Fruit fly (Drosophila melanogaster) S2 (cell line): ENCODE results near the gene Syx8.

ENCODE experiments used
- CG8478 ChIP-seq: fragments of >200 bp; optimal IDR thresholded peaks from 2 replicates; lab custom pipeline; 2018
- CTCF ChIP-seq, 2 experiments: fragments of >200 bp; optimal IDR thresholded peaks; 2 replicates each; lab custom pipeline; 2018

Gene Syx8

DNA sequence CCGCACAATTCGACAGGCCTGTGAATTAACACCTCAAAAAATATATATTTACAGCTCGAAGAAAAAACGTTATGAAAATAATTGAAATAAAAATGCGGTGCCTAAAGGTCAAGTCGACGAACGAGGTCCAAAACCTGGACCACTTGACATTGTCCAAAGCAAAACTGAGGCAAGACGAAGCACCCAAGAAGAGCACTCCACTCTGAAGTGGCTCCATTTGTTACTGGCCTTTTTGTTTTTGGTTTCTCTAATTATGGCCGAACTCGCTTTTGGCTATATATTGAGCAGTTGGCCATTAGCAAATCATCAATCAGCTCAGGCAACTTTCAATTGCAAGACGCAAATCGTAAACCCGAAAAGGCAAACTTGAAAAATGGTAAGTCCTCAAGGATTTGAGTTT, 30.3 kb downstream of the Syx8 start, which contains the start of gene CG4229:
CG4229 (plus strand) TSS at position 301 of the 400 bp plus-strand sequence.
- TF ChIP-seq CG8478 (lab: Kevin White, UChicago) (no peak), CTCF (optimal IDR thresholded peaks at IDR 0.05; lab: Kevin White, UChicago) (no peak)

DNA sequence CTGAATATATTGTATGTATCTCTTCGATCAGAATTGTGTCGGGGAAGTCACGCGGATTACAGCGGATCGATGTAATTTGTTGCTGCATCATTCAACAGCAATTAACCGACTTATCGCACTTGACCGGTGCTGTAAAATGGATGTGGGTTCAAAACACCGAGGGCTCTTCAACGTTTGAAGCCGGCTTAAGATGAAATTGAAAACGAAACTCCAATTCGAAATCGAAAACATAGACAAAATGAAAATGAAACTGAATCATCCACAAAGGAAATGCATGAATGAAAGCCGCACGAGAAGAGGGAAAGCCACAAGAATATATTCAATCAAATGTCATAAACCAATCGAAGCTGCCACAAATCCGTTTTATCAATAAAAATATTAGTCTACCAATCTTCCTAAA, 40.7 kb downstream of the Syx8 start:
- no peak for TF ChIP-seq CG8478 (lab: Kevin White, UChicago)
- TF ChIP-seq CTCF (optimal IDR thresholded peaks at IDR 0.05; lab: Kevin White, UChicago): no peak

DNA sequence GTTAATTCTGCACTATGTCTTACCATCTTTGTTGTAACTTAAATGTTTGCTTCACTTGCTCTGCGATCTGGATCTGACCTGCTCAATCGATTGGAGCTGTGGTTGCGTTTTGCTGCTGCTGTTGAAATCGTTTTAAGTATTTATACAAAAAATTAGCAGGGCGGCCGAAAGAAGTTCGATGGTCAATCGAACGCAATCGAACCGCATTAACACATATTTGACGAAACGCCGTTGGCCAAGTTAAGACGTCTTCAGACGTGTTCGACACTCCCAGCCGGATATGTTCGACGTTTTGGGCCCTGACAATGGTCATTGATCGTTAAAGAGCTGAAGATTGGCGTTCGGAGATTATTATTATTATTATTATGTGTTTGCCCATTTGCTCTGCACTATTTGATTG, 41.3 kb downstream of the Syx8 start, which contains the start of gene CG13033:
CG13033 (minus strand) TSS at position 118 of the 400 bp plus-strand sequence.
- TF ChIP-seq CG8478 (lab: Kevin White, UChicago): no peak
- TF ChIP-seq CTCF (optimal IDR thresholded peaks at IDR 0.05; lab: Kevin White, UChicago): no peak

DNA sequence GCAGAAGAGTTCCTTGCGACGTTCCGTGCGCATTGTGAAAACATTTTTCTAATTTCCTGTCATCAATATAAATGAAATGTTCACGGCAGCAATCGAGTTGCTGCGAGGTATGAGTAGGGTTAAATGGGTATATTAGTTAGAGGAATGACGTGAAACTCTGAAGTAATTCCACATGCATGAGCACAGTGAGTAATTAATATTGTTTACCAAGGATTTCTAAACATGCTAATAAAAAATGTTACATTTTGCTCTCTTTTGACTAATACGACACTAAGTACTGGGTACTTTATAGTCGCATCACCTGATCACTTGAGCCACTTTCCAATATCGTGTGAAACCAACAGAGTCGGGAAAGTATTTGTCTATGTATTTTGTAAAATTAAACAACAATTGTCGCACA, 42.6 kb downstream of the Syx8 start:
- TF ChIP-seq CTCF (optimal IDR thresholded peaks at IDR 0.05; lab: Kevin White, UChicago) (no peak), CG8478 (lab: Kevin White, UChicago) (no peak)

DNA sequence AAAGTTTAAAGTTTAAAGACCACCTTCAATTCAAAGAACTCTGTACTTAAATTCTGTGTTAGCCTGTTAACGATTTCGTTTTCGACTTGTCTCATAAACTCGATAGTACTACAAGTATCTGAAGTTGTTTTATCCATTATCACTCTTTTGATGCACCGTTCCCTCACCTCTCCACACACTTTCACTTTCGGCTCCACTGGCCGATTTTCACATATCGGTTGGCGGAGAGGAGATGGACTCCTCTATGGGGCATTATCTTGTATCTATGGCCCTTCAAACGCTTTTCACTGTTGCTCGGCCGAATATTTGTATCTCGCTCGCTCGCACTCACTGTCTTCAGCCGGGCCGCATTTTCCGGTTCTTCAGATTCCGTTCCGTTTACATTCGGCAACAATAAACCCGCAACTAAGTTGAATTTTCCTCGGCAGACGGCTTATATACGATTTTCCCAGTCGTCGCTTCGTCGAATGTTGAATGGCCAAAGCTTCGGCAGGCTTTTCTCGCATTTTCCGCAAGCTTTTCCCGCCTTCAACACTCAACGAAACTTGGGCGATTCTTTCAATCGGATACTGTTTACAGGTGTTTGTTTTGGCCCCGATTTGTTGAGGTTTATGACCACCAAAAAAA, 43.7 kb downstream of the Syx8 start, which contains the start of gene CG43373:
CG43373 (minus strand) TSS at position 373 of the 627 bp plus-strand sequence.
- no peak for TF ChIP-seq CG8478 (lab: Kevin White, UChicago)
- TF ChIP-seq CTCF (optimal IDR thresholded peaks at IDR 0.05; lab: Kevin White, UChicago): no peak
